Worm (Caenorhabditis elegans): ENCODE results near the gene C34C12.12.

- TF ChIP-seq elt-3 (tag; optimal IDR thresholded peaks at IDR 0.05), result no peak
- TF ChIP-seq ceh-9 (tag; optimal IDR thresholded peaks at IDR 0.05), result no peak
- TF ChIP-seq daf-12 (tag; optimal IDR thresholded peaks at IDR 0.05), result no peak
- TF ChIP-seq pqm-1 (tag; optimal IDR thresholded peaks at IDR 0.05), result no peak
These were observed 8.9 kb upstream of the C34C12.12 start, which contains the start of gene spe-41 for ce11 chrIII:3444139-3444538.
